Worm (Caenorhabditis elegans) whole organism, L3 larva: ENCODE results near the gene F17E9.18.

Experiments used
- R02D3.7 ChIP-seq: fragments of 150-350 bp; optimal IDR thresholded peaks from 2 replicates; lab custom pipeline; 2014; ENCODE audit warnings: missing biosample characterization, missing genetic modification characterization
- ama-1 ChIP-seq: fragments of 150-350 bp; optimal IDR thresholded peaks from 2 replicates; lab custom pipeline; 2018
- ceh-16 ChIP-seq: sonication (generic microtip); optimal IDR thresholded peaks from 2 replicates; lab custom pipeline; 2017; ENCODE audit warnings: missing biosample characterization, missing genetic modification characterization
- ceh-28 ChIP-seq: fragments of 150-350 bp; optimal IDR thresholded peaks from 2 replicates; lab custom pipeline; 2014; ENCODE audit warnings: missing biosample characterization, missing genetic modification reagents, missing genetic modification characterization
- elt-1 ChIP-seq: fragments of 150-350 bp; optimal IDR thresholded peaks from 2 replicates; lab custom pipeline; 2014; ENCODE audit warnings: missing biosample characterization, missing genetic modification characterization
- elt-2 ChIP-seq: sonication (generic microtip); optimal IDR thresholded peaks from 2 replicates; lab custom pipeline; 2016; ENCODE audit warnings: missing genetic modification reagents, mild to moderate bottlenecking, missing genetic modification characterization, missing compliant biosample characterization
- elt-3 ChIP-seq, 3 experiments: fragments of 150-350 bp in 1 of 3; sonication (generic microtip) in 2 of 3; optimal IDR thresholded peaks; 2 replicates in 2 of 3; 4 replicates in 1 of 3; lab custom pipeline; 2014 to 2017; ENCODE audit warnings: missing biosample characterization in 3 of 3, missing genetic modification characterization in 3 of 3
- eor-1 ChIP-seq, 2 experiments: fragments of 150-350 bp; optimal IDR thresholded peaks; 2 replicates each; lab custom pipeline; 2014 to 2018; ENCODE audit warnings: missing biosample characterization in 2 of 2, missing genetic modification characterization in 2 of 2
- fkh-10 ChIP-seq: sonication (generic microtip); optimal IDR thresholded peaks from 2 replicates; lab custom pipeline; 2017; ENCODE audit warnings: missing biosample characterization, missing genetic modification reagents, missing genetic modification characterization
- fos-1 ChIP-seq: fragments of 150-350 bp; optimal IDR thresholded peaks from 2 replicates; lab custom pipeline; 2014; ENCODE audit warnings: missing biosample characterization, missing genetic modification characterization
- hmg-11 ChIP-seq: sonication (generic microtip); optimal IDR thresholded peaks from 2 replicates; lab custom pipeline; 2016; ENCODE audit warnings: missing genetic modification characterization, missing compliant biosample characterization
- jun-1 ChIP-seq: fragments of 150-350 bp; optimal IDR thresholded peaks from 2 replicates; lab custom pipeline; 2014; ENCODE audit warnings: missing biosample characterization, missing genetic modification reagents, missing genetic modification characterization
- lin-15B ChIP-seq: fragments of 150-350 bp; optimal IDR thresholded peaks from 2 replicates; lab custom pipeline; 2014; ENCODE audit warnings: missing biosample characterization, missing genetic modification characterization
- lin-39 ChIP-seq: fragments of 150-350 bp; optimal IDR thresholded peaks from 2 replicates; lab custom pipeline; 2018; ENCODE audit warnings: missing biosample characterization, missing genetic modification reagents, missing genetic modification characterization
- lsy-12 ChIP-seq: sonication (generic microtip); optimal IDR thresholded peaks from 2 replicates; lab custom pipeline; 2016; ENCODE audit warnings: mild to moderate bottlenecking, missing genetic modification characterization, missing compliant biosample characterization
- mdl-1 ChIP-seq: fragments of 150-350 bp; optimal IDR thresholded peaks from 2 replicates; lab custom pipeline; 2014; ENCODE audit warnings: missing biosample characterization, missing genetic modification characterization
- mml-1 ChIP-seq: fragments of 150-350 bp; sonication (generic microtip); optimal IDR thresholded peaks from 3 replicates; lab custom pipeline; 2014; ENCODE audit warnings: missing biosample characterization, missing genetic modification characterization
- nhr-11 ChIP-seq: fragments of 150-350 bp; optimal IDR thresholded peaks from 2 replicates; lab custom pipeline; 2014; ENCODE audit warnings: missing biosample characterization, missing genetic modification characterization
- nhr-12 ChIP-seq: fragments of 150-350 bp; optimal IDR thresholded peaks from 2 replicates; lab custom pipeline; 2014; ENCODE audit warnings: missing biosample characterization, missing genetic modification characterization
- nhr-23 ChIP-seq: fragments of 150-350 bp; optimal IDR thresholded peaks from 2 replicates; lab custom pipeline; 2014; ENCODE audit warnings: missing biosample characterization, missing genetic modification reagents, missing genetic modification characterization
- nhr-237 ChIP-seq: fragments of 150-350 bp; optimal IDR thresholded peaks from 2 replicates; lab custom pipeline; 2014; ENCODE audit warnings: missing biosample characterization, missing genetic modification characterization
- nhr-25 ChIP-seq: sonication (generic microtip); optimal IDR thresholded peaks from 2 replicates; lab custom pipeline; 2017; ENCODE audit warnings: missing biosample characterization, missing genetic modification characterization
- nhr-43 ChIP-seq: sonication (generic microtip); optimal IDR thresholded peaks from 2 replicates; lab custom pipeline; 2016; ENCODE audit warnings: mild to moderate bottlenecking, missing genetic modification characterization, missing compliant biosample characterization; ENCODE audit not compliant: poor library complexity, severe bottlenecking
- nhr-67 ChIP-seq: fragments of 150-350 bp; optimal IDR thresholded peaks from 2 replicates; lab custom pipeline; 2014; ENCODE audit warnings: missing biosample characterization, missing genetic modification characterization
- nhr-77 ChIP-seq: fragments of 150-350 bp; optimal IDR thresholded peaks from 2 replicates; lab custom pipeline; 2014; ENCODE audit warnings: missing biosample characterization, missing genetic modification characterization
- pha-4 ChIP-seq: fragments of 150-350 bp; optimal IDR thresholded peaks from 2 replicates; lab custom pipeline; 2014; ENCODE audit warnings: missing biosample characterization, missing genetic modification reagents, missing genetic modification characterization
- pqm-1 ChIP-seq: fragments of 150-350 bp; optimal IDR thresholded peaks from 2 replicates; lab custom pipeline; 2017; ENCODE audit warnings: missing biosample characterization, missing genetic modification characterization, inconsistent platforms
- skn-1 ChIP-seq: fragments of 150-350 bp; optimal IDR thresholded peaks from 2 replicates; lab custom pipeline; 2014; ENCODE audit warnings: missing biosample characterization, missing genetic modification characterization
- snpc-4 ChIP-seq: fragments of 150-350 bp; optimal IDR thresholded peaks from 2 replicates; lab custom pipeline; 2014; ENCODE audit warnings: missing biosample characterization, missing genetic modification characterization
- unc-62 ChIP-seq: fragments of 150-350 bp; sonication (generic microtip); optimal IDR thresholded peaks from 4 replicates; lab custom pipeline; 2014; ENCODE audit warnings: missing biosample characterization, missing genetic modification reagents, missing genetic modification characterization
- zag-1 ChIP-seq: fragments of 150-350 bp; optimal IDR thresholded peaks from 2 replicates; lab custom pipeline; 2014; ENCODE audit warnings: missing biosample characterization, missing genetic modification characterization
- ztf-11 ChIP-seq: fragments of 150-350 bp; optimal IDR thresholded peaks from 2 replicates; lab custom pipeline; 2014; ENCODE audit warnings: missing biosample characterization, missing genetic modification characterization
- ztf-4 ChIP-seq: fragments of 150-350 bp; optimal IDR thresholded peaks from 2 replicates; lab custom pipeline; 2014; ENCODE audit warnings: missing biosample characterization, missing genetic modification characterization

F17E9.18 gene

ce11 chrIV:8333988-8334863 is 12.7 kb downstream of the F17E9.18 start, which contains the start of gene his-32:
TSS of gene his-32 (plus strand) at chrIV:8334305.
- TF ChIP-seq nhr-25: peak; percentile 94
- TF ChIP-seq nhr-23: peak; percentile 88
- TF ChIP-seq lin-15B: peak; percentile 15
- peak; percentile 43 for TF ChIP-seq lsy-12 (tag; lab: Kevin White, UChicago)
- TF ChIP-seq nhr-43: peak; percentile 26
- TF ChIP-seq fos-1 (tag; lab: Kevin White, UChicago): no peak
- no peak for TF ChIP-seq ztf-11
- TF ChIP-seq ceh-16 (tag; lab: Kevin White, UChicago): no peak
- TF ChIP-seq nhr-237 (tag; lab: Kevin White, UChicago): no peak
- no peak for TF ChIP-seq pqm-1 (tag; lab: Kevin White, UChicago)
- peak; percentile 42 for TF ChIP-seq pha-4
- no peak for TF ChIP-seq unc-62
- peak; percentile 48 for TF ChIP-seq elt-1 (tag; lab: Kevin White, UChicago)
- TF ChIP-seq, all 47 proteins: peak for 7

DNA sequence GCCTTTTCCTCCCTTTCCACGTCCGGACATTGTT is 13.2 kb downstream of the F17E9.18 start, which contains the start of gene his-31:
Gene his-31 (minus strand): TSS at position 30 of the 34 bp plus-strand sequence.
- TF ChIP-seq nhr-11 (tag; lab: Kevin White, UChicago) (no peak), nhr-77 (tag; lab: Kevin White, UChicago) (no peak), elt-3 (tag; optimal IDR thresholded peaks at IDR 0.05; lab: Kevin White, UChicago) (no peak), lin-39 (no peak), nhr-25 (no peak), nhr-67 (tag; lab: Kevin White, UChicago) (no peak), snpc-4 (tag; lab: Kevin White, UChicago) (no peak), pha-4 (no peak), elt-2 (tag; lab: Kevin White, UChicago) (no peak), eor-1 (tag; optimal IDR thresholded peaks at IDR 0.05; lab: Kevin White, UChicago) (no peak), R02D3.7 (tag; lab: Kevin White, UChicago) (no peak), hmg-11 (tag; lab: Kevin White, UChicago) (no peak)
- TF ChIP-seq, all 47 proteins: peak for 0

DNA sequence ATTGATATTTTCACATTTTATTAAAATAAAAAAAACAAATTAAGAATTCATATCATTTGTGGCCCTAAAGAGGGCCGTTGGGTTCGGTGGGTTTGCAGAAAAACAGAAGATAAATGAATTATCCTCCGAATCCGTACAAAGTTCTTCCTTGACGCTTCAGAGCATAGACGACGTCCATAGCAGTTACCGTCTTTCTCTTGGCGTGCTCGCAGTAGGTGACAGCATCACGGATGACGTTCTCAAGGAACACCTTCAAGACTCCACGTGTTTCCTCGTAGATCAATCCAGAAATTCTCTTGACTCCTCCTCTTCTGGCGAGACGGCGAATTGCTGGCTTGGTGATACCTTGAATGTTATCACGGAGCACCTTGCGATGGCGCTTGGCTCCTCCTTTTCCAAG is 13.4 kb downstream of the F17E9.18 start:
- TF ChIP-seq mdl-1 (tag; lab: Kevin White, UChicago): no peak
- no peak for TF ChIP-seq nhr-11 (tag; lab: Kevin White, UChicago)

- TF ChIP-seq ztf-4 (tag; lab: Kevin White, UChicago) (no peak), nhr-12 (tag; lab: Kevin White, UChicago) (no peak), R02D3.7 (tag; lab: Kevin White, UChicago) (no peak), ceh-28 (tag; lab: Kevin White, UChicago) (no peak), nhr-77 (tag; lab: Kevin White, UChicago) (no peak), nhr-25 (no peak), mdl-1 (tag; lab: Kevin White, UChicago) (no peak), zag-1 (tag; lab: Kevin White, UChicago) (no peak), mml-1 (tag; lab: Kevin White, UChicago) (no peak), fkh-10 (no peak), jun-1 (no peak), pha-4 (no peak), snpc-4 (tag; lab: Kevin White, UChicago) (no peak), skn-1 (tag; lab: Kevin White, UChicago) (no peak), ama-1 (lab: Kevin White, UChicago) (no peak), elt-1 (tag; lab: Kevin White, UChicago) (no peak), unc-62 (no peak), nhr-237 (tag; lab: Kevin White, UChicago) (no peak), ztf-11 (no peak), pqm-1 (tag; lab: Kevin White, UChicago) (no peak)
Measured at ce11 chrIV:8333034-8333433, 13.9 kb downstream of the F17E9.18 start.

- TF ChIP-seq nhr-12 (tag; lab: Kevin White, UChicago): no peak
- no peak for TF ChIP-seq ztf-4 (tag; lab: Kevin White, UChicago)
- TF ChIP-seq, all 47 proteins: peak for 0
Measured at ce11 chrIV:8332526-8332925, 14.4 kb downstream of the F17E9.18 start, which contains the start of gene lys-10. TSS of gene lys-10 (plus strand) at chrIV:8332826.
